Fruit fly (Drosophila melanogaster) whole organism: ENCODE data around the gene CG34002.

ENCODE experiments used
- CG8478 ChIP-seq: fragments of >200 bp; optimal IDR thresholded peaks from 2 replicates; lab custom pipeline; 2018; ENCODE audit warnings: inconsistent platforms
- Dll ChIP-seq: fragments of >200 bp; optimal IDR thresholded peaks from 2 replicates; lab custom pipeline; 2017
- EcR ChIP-seq, 2 experiments: fragments of >200 bp; optimal IDR thresholded peaks; 2 replicates each; lab custom pipeline; 2017; ENCODE audit warnings: missing biosample characterization in 2 of 2, missing genetic modification characterization in 2 of 2, missing genetic modification reagents in 2 of 2
- pan ChIP-seq: fragments of >200 bp; optimal IDR thresholded peaks from 2 replicates; lab custom pipeline; 2017
- psq ChIP-seq: fragments of >200 bp; optimal IDR thresholded peaks from 2 replicates; lab custom pipeline; 2017
- usp ChIP-seq: fragments of >200 bp; optimal IDR thresholded peaks from 2 replicates; lab custom pipeline; 2017; ENCODE audit warnings: missing biosample characterization, missing genetic modification characterization, mixed read lengths

CG34002 gene

DNA sequence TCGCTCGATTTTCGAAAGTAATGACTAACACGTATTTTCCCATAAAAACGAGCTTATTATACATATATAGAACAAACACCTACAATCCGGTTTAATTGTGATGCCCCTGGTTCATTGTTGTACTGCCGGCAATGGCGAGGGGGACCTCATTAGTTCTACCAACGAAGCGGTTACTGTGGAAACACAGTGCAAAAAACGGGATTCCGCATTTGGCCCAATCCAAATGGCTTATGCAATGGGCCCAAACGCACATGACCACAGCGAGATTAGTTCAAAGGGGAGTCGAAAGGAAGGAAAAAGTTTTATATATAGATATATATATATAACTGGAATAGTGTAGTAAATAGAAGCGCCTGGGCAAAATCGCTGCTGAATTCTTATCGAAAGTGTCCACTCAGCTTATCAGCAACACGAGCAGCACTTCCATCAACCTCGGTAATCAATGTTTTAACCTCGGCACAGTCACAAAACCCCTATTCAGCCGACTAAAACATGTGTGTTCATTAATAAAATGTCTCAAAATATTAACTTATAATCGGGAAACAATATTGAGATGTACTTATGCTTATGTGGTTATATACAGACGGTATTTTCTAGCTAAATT, 45.6 kb downstream of the CG34002 start:
- TF ChIP-seq psq (lab: Kevin White, UChicago) (no peak), CG8478 (lab: Kevin White, UChicago) (no peak), usp (GFP tag; lab: Kevin White, UChicago) (no peak)

DNA sequence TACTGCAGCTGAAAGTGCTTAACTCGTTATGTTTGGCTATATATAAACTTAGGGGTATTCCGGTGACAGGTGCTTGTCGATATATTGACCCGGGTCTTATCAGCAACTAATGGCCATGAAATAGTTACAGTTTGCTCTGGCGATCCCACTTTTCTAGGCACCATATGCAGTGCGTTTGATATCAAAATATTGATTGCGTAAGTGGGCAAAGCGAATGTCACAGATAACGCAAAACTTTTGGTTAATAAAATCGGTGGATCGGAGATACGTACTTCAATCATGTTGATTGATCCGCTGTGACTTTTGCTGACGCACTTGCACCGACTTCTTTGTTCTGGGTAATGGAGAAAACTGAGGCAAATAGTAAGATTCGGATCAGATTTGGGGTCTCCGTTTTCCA, 46.3 kb downstream of the CG34002 start:
- no peak for TF ChIP-seq Dll

DNA sequence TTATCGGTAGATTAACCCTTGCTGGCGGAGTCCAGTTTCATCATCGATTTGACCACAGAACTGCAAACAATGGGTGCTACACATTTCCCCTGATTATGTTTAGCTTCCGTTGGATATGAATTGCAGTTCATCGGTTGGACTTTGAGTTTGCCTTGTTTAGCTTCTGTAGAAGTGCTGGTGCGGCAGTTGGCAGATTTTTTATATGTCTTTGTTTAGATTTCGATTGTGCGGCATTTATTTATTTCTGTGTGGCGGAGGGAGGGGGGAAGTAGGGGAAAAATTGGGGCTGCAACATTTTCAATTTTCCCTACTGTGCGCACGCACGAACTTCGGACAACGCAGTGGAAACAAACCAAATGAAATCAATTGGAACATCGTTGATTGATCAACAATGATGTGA, 47.5 kb downstream of the CG34002 start:
- TF ChIP-seq pan (lab: Kevin White, UChicago) (no peak), EcR (GFP tag; optimal IDR thresholded peaks at IDR 0.05; lab: Kevin White, UChicago) (no peak), psq (lab: Kevin White, UChicago) (no peak), CG8478 (lab: Kevin White, UChicago) (no peak), Dll (no peak), usp (GFP tag; lab: Kevin White, UChicago) (no peak)

DNA sequence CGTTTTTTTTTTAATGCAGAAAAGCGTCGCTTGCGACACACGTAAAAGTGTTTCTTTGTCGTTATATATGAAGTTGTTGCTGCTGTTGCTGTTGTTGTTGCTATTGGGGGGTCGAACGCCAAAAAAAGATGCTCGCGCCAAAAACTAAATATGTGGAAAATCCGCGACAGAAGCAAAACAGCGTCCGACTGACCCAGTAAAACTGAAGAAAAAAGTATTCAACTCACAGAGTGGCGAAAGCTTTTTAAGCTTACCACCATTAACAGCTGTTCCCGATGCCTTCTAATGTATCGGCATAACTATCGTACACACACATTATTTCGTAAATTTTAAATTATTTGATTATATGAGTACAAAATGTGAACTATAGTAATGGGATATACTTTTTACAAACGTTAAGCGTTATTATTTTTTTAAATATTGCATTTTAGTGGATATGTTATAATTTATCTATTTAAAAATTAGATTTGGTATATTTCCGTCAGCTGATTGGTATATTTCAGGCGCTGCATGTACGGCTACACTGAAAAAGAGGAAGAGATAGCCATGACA, 49.4 kb downstream of the CG34002 start, which contains the start of the genes Prestin and Wdr92:
Gene Prestin, minus strand, starts transcription at position 204 of the 552 bp plus-strand sequence.
Gene Wdr92, plus strand, starts transcription at position 535 of the 552 bp plus-strand sequence.
- TF ChIP-seq psq (lab: Kevin White, UChicago) = no peak
- TF ChIP-seq Dll = no peak
- no peak for TF ChIP-seq usp (GFP tag; lab: Kevin White, UChicago)
- no peak for TF ChIP-seq CG8478 (lab: Kevin White, UChicago)
- TF ChIP-seq pan (lab: Kevin White, UChicago) = no peak
- TF ChIP-seq EcR (GFP tag; optimal IDR thresholded peaks at IDR 0.05; lab: Kevin White, UChicago) = no peak
